Worm (Caenorhabditis elegans) whole organism, L3 larva: ENCODE data around the gene C17C3.5.

Experiments
- ceh-82 ChIP-seq: fragments of 150-350 bp; optimal IDR thresholded peaks from 2 replicates; lab custom pipeline; 2014; ENCODE audit warnings: missing biosample characterization, missing genetic modification characterization
- lsy-12 ChIP-seq: sonication (generic microtip); optimal IDR thresholded peaks from 2 replicates; lab custom pipeline; 2016; ENCODE audit warnings: mild to moderate bottlenecking, missing genetic modification characterization, missing compliant biosample characterization
- nhr-25 ChIP-seq: sonication (generic microtip); optimal IDR thresholded peaks from 2 replicates; lab custom pipeline; 2017; ENCODE audit warnings: missing biosample characterization, missing genetic modification characterization
- nhr-43 ChIP-seq: sonication (generic microtip); optimal IDR thresholded peaks from 2 replicates; lab custom pipeline; 2016; ENCODE audit warnings: mild to moderate bottlenecking, missing genetic modification characterization, missing compliant biosample characterization; ENCODE audit not compliant: poor library complexity, severe bottlenecking
- tbx-2 ChIP-seq: sonication (generic microtip); optimal IDR thresholded peaks from 2 replicates; lab custom pipeline; 2016; ENCODE audit warnings: mild to moderate bottlenecking, missing genetic modification characterization, missing compliant biosample characterization

ce11 chrII:5541685-5542084 is 9.9 kb upstream of the C17C3.5 start, which contains the start of gene C17C3.24:
- no peak for TF ChIP-seq nhr-25
- no peak for TF ChIP-seq ceh-82 (tag; lab: Kevin White, UChicago)
- no peak for TF ChIP-seq lsy-12
- no peak for TF ChIP-seq nhr-43 (tag; lab: Kevin White, UChicago)
- TF ChIP-seq tbx-2 (tag; lab: Kevin White, UChicago) = no peak
